Fruit fly (Drosophila melanogaster): ENCODE measurements around the gene CG7289.

DNA sequence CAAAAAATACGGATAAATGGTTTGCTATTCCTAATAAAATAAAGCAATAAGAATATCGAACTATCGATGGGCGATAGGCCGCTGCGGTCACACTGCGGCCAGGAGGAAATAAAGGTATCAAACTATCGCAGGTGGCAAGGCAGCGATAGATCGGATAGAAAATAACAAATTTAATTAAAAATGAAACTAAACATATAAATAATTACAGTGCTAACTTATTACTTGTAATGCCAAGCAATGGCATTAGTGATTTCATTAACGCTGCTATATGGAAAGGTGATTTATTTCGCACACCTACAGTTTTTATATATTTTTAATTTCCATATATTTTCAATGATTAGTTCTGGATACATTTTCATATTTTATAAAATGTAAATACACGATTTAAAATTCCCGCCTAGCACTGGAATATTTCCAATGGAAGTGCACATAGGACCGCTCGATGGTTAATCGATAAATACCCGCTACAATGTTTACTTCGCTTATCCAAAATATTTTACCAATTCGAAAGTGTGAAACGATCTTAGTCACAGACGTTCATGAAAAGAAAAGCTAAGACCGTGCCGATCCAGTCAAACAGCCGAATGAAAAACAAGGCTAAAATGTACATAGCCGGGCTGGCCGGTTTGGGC is 1.2 kb upstream of the CG7289 start, which contains the start of the genes CG15356 and CG15362:
- TF ChIP-seq pan (optimal IDR thresholded peaks at IDR 0.05), result no peak
- TF ChIP-seq CG8478 (optimal IDR thresholded peaks at IDR 0.05), result no peak

Data from whole organism.